Fruit fly (Drosophila melanogaster) whole organism, embryonic: ENCODE measurements around the gene Mtp.

Experiments
- Blimp-1 ChIP-seq: fragments of 200-800 bp; sonication (Bioruptor generic); optimal IDR thresholded peaks from 3 replicates; lab custom pipeline; 2018; ENCODE audit warnings: missing biosample characterization, missing genetic modification characterization, mild to moderate bottlenecking, moderate library complexity, missing genetic modification reagents
- C15 ChIP-seq: fragments of 200-800 bp; sonication (Bioruptor generic); IDR thresholded peaks from 3 replicates; pipeline ENCODE4 v1.3.6; 2022; ENCODE audit warnings: missing biosample characterization, missing genetic modification characterization
- CG10431 ChIP-seq: fragments of 200-800 bp; sonication (Bioruptor generic); optimal IDR thresholded peaks from 3 replicates; lab custom pipeline; 2018; ENCODE audit warnings: missing biosample characterization, mild to moderate bottlenecking, missing genetic modification characterization
- CG10959 ChIP-seq: fragments of 200-800 bp; sonication (Bioruptor generic); IDR thresholded peaks from 2 replicates; pipeline ENCODE4 v1.3.6; 2022; ENCODE audit warnings: missing biosample characterization, missing genetic modification characterization
- CG11696 ChIP-seq: fragments of 200-800 bp; sonication (Bioruptor generic); IDR thresholded peaks from 2 replicates; pipeline ENCODE4 v1.3.6; 2022; ENCODE audit warnings: missing biosample characterization, missing genetic modification characterization
- CG12744 ChIP-seq: fragments of 200-800 bp; sonication (Bioruptor generic); optimal IDR thresholded peaks from 2 replicates; lab custom pipeline; 2016; ENCODE audit warnings: missing biosample characterization, missing genetic modification characterization
- CG13424 ChIP-seq: fragments of 200-800 bp; sonication (Bioruptor generic); optimal IDR thresholded peaks from 2 replicates; lab custom pipeline; 2019; ENCODE audit warnings: missing biosample characterization, mild to moderate bottlenecking, missing genetic modification characterization, moderate library complexity
- CG1647 ChIP-seq: fragments of 200-800 bp; sonication (Bioruptor generic); optimal IDR thresholded peaks from 3 replicates; lab custom pipeline; 2016; ENCODE audit warnings: missing biosample characterization, missing genetic modification characterization
- CG16813 ChIP-seq: fragments of 200-800 bp; sonication (Bioruptor generic); IDR thresholded peaks from 3 replicates; pipeline ENCODE4 v1.3.6; 2022; ENCODE audit warnings: missing biosample characterization, missing genetic modification characterization; ENCODE audit not compliant: partially characterized antibody
- CG18619 ChIP-seq: fragments of 200-800 bp; sonication (Bioruptor generic); optimal IDR thresholded peaks from 3 replicates; lab custom pipeline; 2017; ENCODE audit warnings: missing biosample characterization, mild to moderate bottlenecking, missing genetic modification characterization
- CG2875 ChIP-seq: fragments of 200-800 bp; sonication (Bioruptor generic); optimal IDR thresholded peaks from 2 replicates; lab custom pipeline; 2017; ENCODE audit warnings: missing biosample characterization, mild to moderate bottlenecking, missing genetic modification characterization, missing genetic modification reagents
- CG3065 ChIP-seq: fragments of 200-800 bp; sonication (Bioruptor generic); optimal IDR thresholded peaks from 2 replicates; lab custom pipeline; 2016; ENCODE audit warnings: missing biosample characterization, missing genetic modification characterization
- CG32532 ChIP-seq: fragments of 200-800 bp; sonication (Bioruptor generic); IDR thresholded peaks from 2 replicates; pipeline ENCODE4 v1.3.6; 2022; ENCODE audit warnings: missing biosample characterization, missing genetic modification characterization
- CG32767 ChIP-seq: fragments of 200-800 bp; sonication (Bioruptor generic); IDR thresholded peaks from 2 replicates; pipeline ENCODE4 v1.3.6; 2022; ENCODE audit warnings: missing biosample characterization, missing genetic modification characterization
- CG34422 ChIP-seq: fragments of 200-800 bp; sonication (Bioruptor generic); IDR thresholded peaks from 3 replicates; pipeline ENCODE4 v1.3.6; 2022; ENCODE audit warnings: missing biosample characterization, missing genetic modification characterization
- CG6654 ChIP-seq: fragments of 200-800 bp; sonication (Bioruptor generic); optimal IDR thresholded peaks from 2 replicates; lab custom pipeline; 2017; ENCODE audit warnings: missing biosample characterization, mild to moderate bottlenecking, missing genetic modification characterization
- CG7372 ChIP-seq: fragments of 200-800 bp; sonication (Bioruptor generic); IDR thresholded peaks from 2 replicates; pipeline ENCODE4 v1.3.6; 2022; ENCODE audit warnings: missing biosample characterization, missing genetic modification characterization
- CoRest ChIP-seq: fragments of 200-800 bp; sonication (Bioruptor generic); optimal IDR thresholded peaks from 3 replicates; lab custom pipeline; 2018; ENCODE audit warnings: missing biosample characterization, mild to moderate bottlenecking, missing genetic modification characterization, moderate library complexity
- Dfd ChIP-seq, 2 experiments: fragments of >200 bp; optimal IDR thresholded peaks; 2 replicates each; lab custom pipeline; 2017; ENCODE audit warnings: missing biosample characterization in 2 of 2, missing genetic modification characterization in 2 of 2
- Dip3 ChIP-seq: fragments of 200-800 bp; sonication (Bioruptor generic); optimal IDR thresholded peaks from 3 replicates; lab custom pipeline; 2016; ENCODE audit warnings: missing biosample characterization, missing genetic modification characterization
- Ets65A ChIP-seq: fragments of 200-800 bp; sonication (Bioruptor generic); peaks from one replicate; lab custom pipeline; 2016; ENCODE audit warnings: missing biosample characterization, missing genetic modification characterization
- Jarid2 ChIP-seq: fragments of 200-800 bp; sonication (Bioruptor generic); optimal IDR thresholded peaks from 3 replicates; lab custom pipeline; 2017; ENCODE audit warnings: mild to moderate bottlenecking, missing biosample characterization, missing genetic modification reagents, missing genetic modification characterization
- MBD-R2 ChIP-seq: fragments of 200-800 bp; sonication (Bioruptor generic); IDR thresholded peaks from 2 replicates; pipeline ENCODE4 v1.3.6; 2022; ENCODE audit warnings: missing biosample characterization, missing genetic modification characterization
- Max ChIP-seq: fragments of 200-800 bp; sonication (Bioruptor generic); optimal IDR thresholded peaks from 2 replicates; lab custom pipeline; 2016; ENCODE audit warnings: missing biosample characterization, mild to moderate bottlenecking, missing genetic modification characterization
- NFAT ChIP-seq: fragments of 200-800 bp; sonication (Bioruptor generic); IDR thresholded peaks from 2 replicates; pipeline ENCODE4 v1.3.6; 2022; ENCODE audit warnings: missing biosample characterization, missing genetic modification characterization
- Nf-YA ChIP-seq: fragments of 200-800 bp; sonication (Bioruptor generic); IDR thresholded peaks from 2 replicates; pipeline ENCODE4 v1.3.6; 2022; ENCODE audit warnings: missing biosample characterization, missing genetic modification characterization
- Xrp1 ChIP-seq: fragments of 200-800 bp; sonication (Bioruptor generic); IDR thresholded peaks from 2 replicates; pipeline ENCODE4 v1.3.6; 2022; ENCODE audit warnings: missing biosample characterization, missing genetic modification characterization
- corto ChIP-seq: fragments of 200-800 bp; sonication (Bioruptor generic); optimal IDR thresholded peaks from 2 replicates; lab custom pipeline; 2016; ENCODE audit warnings: missing biosample characterization, mild to moderate bottlenecking, missing genetic modification characterization, moderate library complexity
- crc ChIP-seq: fragments of 200-800 bp; sonication (Bioruptor generic); optimal IDR thresholded peaks from 2 replicates; lab custom pipeline; 2016; ENCODE audit warnings: missing biosample characterization, missing genetic modification characterization
- croc ChIP-seq: fragments of 200-800 bp; sonication (Bioruptor generic); conservative IDR thresholded peaks from 3 replicates; pipeline ENCODE4 v1.3.6; 2022; ENCODE audit warnings: missing biosample characterization, missing genetic modification characterization
- crp ChIP-seq, 2 experiments: fragments of 200-800 bp; sonication (Bioruptor generic); optimal IDR thresholded peaks; 2 replicates in 1 of 2; 3 replicates in 1 of 2; lab custom pipeline; 2017; ENCODE audit warnings: missing biosample characterization in 2 of 2, missing genetic modification characterization in 2 of 2, mild to moderate bottlenecking in 1 of 2, moderate library complexity in 1 of 2
- emc ChIP-seq: fragments of 200-800 bp; sonication (Bioruptor generic); optimal IDR thresholded peaks from 2 replicates; lab custom pipeline; 2016; ENCODE audit warnings: missing biosample characterization, missing genetic modification characterization
- eve ChIP-seq, 2 experiments: fragments of >200 bp; optimal IDR thresholded peaks; 2 replicates each; lab custom pipeline; 2017; ENCODE audit warnings: missing biosample characterization in 2 of 2, missing genetic modification characterization in 2 of 2
- exex ChIP-seq: fragments of 200-800 bp; sonication (Bioruptor generic); optimal IDR thresholded peaks from 4 replicates; lab custom pipeline; 2018; ENCODE audit warnings: missing biosample characterization, mild to moderate bottlenecking, missing genetic modification characterization, moderate library complexity
- ftz-f1 ChIP-seq: fragments of 200-800 bp; sonication (Bioruptor generic); optimal IDR thresholded peaks from 2 replicates; lab custom pipeline; 2016; ENCODE audit warnings: missing biosample characterization, missing genetic modification characterization
- jumu ChIP-seq: fragments of 200-800 bp; sonication (Bioruptor generic); optimal IDR thresholded peaks from 3 replicates; lab custom pipeline; 2016; ENCODE audit warnings: missing biosample characterization, missing genetic modification characterization
- ken ChIP-seq: fragments of 200-800 bp; sonication (Bioruptor generic); IDR thresholded peaks from 3 replicates; pipeline ENCODE4 v1.3.6; 2022; ENCODE audit warnings: missing biosample characterization, missing genetic modification characterization
- klu ChIP-seq: fragments of 200-800 bp; sonication (Bioruptor generic); IDR thresholded peaks from 2 replicates; pipeline ENCODE4 v1.3.6; 2022; ENCODE audit warnings: missing biosample characterization, missing genetic modification characterization
- lilli ChIP-seq: fragments of 200-800 bp; sonication (Bioruptor generic); optimal IDR thresholded peaks from 3 replicates; lab custom pipeline; 2016; ENCODE audit warnings: missing biosample characterization, missing genetic modification characterization
- oc ChIP-seq: fragments of 200-800 bp; sonication (Bioruptor generic); optimal IDR thresholded peaks from 2 replicates; lab custom pipeline; 2018; ENCODE audit warnings: missing biosample characterization, mild to moderate bottlenecking, missing genetic modification characterization, moderate library complexity
- prd ChIP-seq, 3 experiments: fragments of >200 bp in 2 of 3; fragments of 200-800 bp in 1 of 3; sonication (Bioruptor generic) in 1 of 3; optimal IDR thresholded peaks in 2 of 3; IDR thresholded peaks in 1 of 3; 2 replicates in 2 of 3; 3 replicates in 1 of 3; pipeline versions ENCODE4 v1.3.6 to Lab custom; 2017 to 2022; ENCODE audit warnings: missing biosample characterization in 1 of 3, missing genetic modification characterization in 1 of 3
- pzg ChIP-seq: fragments of 200-800 bp; sonication (Bioruptor generic); optimal IDR thresholded peaks from 3 replicates; lab custom pipeline; 2018; ENCODE audit warnings: missing biosample characterization, mild to moderate bottlenecking, missing genetic modification characterization, moderate library complexity
- repo ChIP-seq: fragments of 200-800 bp; sonication (Bioruptor generic); optimal IDR thresholded peaks from 2 replicates; lab custom pipeline; 2016; ENCODE audit warnings: missing biosample characterization, missing genetic modification characterization
- sc ChIP-seq, 3 experiments: fragments of >200 bp in 2 of 3; fragments of 200-800 bp in 1 of 3; sonication (Bioruptor generic) in 1 of 3; optimal IDR thresholded peaks; 2 replicates in 2 of 3; 3 replicates in 1 of 3; lab custom pipeline; 2017; ENCODE audit warnings: mild to moderate bottlenecking in 1 of 3, missing biosample characterization in 1 of 3, missing genetic modification characterization in 1 of 3, missing genetic modification reagents in 1 of 3
- sens-2 ChIP-seq: fragments of 200-800 bp; sonication (Bioruptor generic); IDR thresholded peaks from 2 replicates; pipeline ENCODE4 v1.3.6; 2022; ENCODE audit warnings: missing biosample characterization, missing genetic modification characterization
- seq ChIP-seq: fragments of 200-800 bp; sonication (Bioruptor generic); IDR thresholded peaks from 2 replicates; pipeline ENCODE4 v1.3.6; 2022; ENCODE audit warnings: missing biosample characterization, missing genetic modification characterization
- sim ChIP-seq: fragments of 200-800 bp; sonication (Bioruptor generic); IDR thresholded peaks from 2 replicates; pipeline ENCODE4 v1.3.6; 2022; ENCODE audit warnings: missing biosample characterization, missing genetic modification characterization
- tna ChIP-seq: fragments of 200-800 bp; sonication (Bioruptor generic); IDR thresholded peaks from 2 replicates; pipeline ENCODE4 v1.3.6; 2022; ENCODE audit warnings: missing biosample characterization, missing genetic modification characterization; ENCODE audit not compliant: partially characterized antibody
- vvl ChIP-seq: fragments of 200-800 bp; sonication (Bioruptor generic); IDR thresholded peaks from 2 replicates; pipeline ENCODE4 v1.3.6; 2022; ENCODE audit warnings: missing biosample characterization, missing genetic modification characterization

Gene Mtp

DNA sequence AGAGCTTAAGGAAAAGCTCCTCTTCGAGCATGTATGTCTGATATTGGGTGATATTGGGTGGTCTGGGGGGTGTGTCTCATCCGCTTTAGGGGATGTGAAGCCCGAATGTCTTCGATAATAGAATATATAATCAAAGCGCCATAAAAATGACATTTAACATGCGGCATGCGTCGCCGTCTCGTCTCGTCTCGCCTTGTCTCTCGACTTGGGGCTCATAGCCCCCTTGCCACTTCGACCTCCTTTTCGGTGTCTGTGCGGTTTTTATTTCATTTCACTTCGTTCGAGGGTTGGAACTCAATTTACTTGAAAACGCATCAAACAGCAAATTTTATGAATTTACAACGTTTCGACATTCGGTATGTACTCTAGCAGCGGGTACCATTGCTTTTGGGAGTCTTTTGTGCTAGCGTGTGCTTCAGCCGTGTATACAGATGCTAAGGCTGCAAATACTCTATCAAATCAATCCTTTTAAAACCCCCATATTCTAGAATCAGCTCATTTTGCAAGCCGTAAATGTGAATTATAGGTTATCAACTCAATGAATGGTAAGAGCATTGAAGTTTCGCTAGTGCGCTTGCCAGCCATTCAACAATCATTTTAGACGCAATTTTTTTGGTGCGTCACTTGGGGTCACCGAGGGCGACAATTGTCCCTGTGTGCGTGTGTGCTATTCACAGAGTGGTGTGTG lies 27.9 kb upstream of the Mtp start (continued):
- TF ChIP-seq croc (GFP tag; lab: Robert Waterston, UW) (peak; percentile 51; the same call in 2 of the 3 replicates), NFAT (GFP tag; lab: Robert Waterston, UW) (no peak), CG32767 (peak; percentile 71; the same call in 1 of the 2 replicates), Nf-YA (GFP tag; lab: Robert Waterston, UW) (no peak), vvl (GFP tag; lab: Robert Waterston, UW) (peak; percentile 55), CG10431 (GFP tag; lab: Kevin White, UChicago) (no peak), CoRest (tag; lab: Kevin White, UChicago) (peak; percentile 71), exex (tag; lab: Kevin White, UChicago) (no peak), corto (GFP tag; lab: Kevin White, UChicago) (no peak), Dip3 (GFP tag; lab: Kevin White, UChicago) (peak; percentile 22), Max (GFP tag; lab: Kevin White, UChicago) (no peak), CG32532 (GFP tag; lab: Robert Waterston, UW) (peak; percentile 36; the same call in 1 of the 2 replicates), lilli (GFP tag; lab: Kevin White, UChicago) (peak; percentile 47), sc (optimal IDR thresholded peaks at IDR 0.05; lab: Kevin White, UChicago) (no peak), sc (GFP tag; optimal IDR thresholded peaks at IDR 0.05; lab: Kevin White, UChicago) (no peak), seq (GFP tag; lab: Robert Waterston, UW) (no peak), emc (GFP tag; lab: Kevin White, UChicago) (no peak), crp (GFP tag; optimal IDR thresholded peaks at IDR 0.05; lab: Kevin White, UChicago) (no peak), CG34422 (GFP tag; lab: Robert Waterston, UW) (peak; percentile 24; the same call in 1 of the 3 replicates), CG11696 (no peak), C15 (GFP tag; lab: Robert Waterston, UW) (no peak), CG7372 (GFP tag; lab: Robert Waterston, UW) (0 out of 2 replicates have a peak, but pooled peaks have one; percentile 23), CG3065 (no peak), klu (no peak), sens-2 (no peak), Jarid2 (no peak), Ets65A (peak; percentile 94), CG10959 (no peak), eve (GFP tag; optimal IDR thresholded peaks at IDR 0.05; lab: Kevin White, UChicago) (peak in 1 of 2 experiments; percentile 60), MBD-R2 (GFP tag; lab: Robert Waterston, UW) (no peak; the same call in 1 of the 2 replicates), CG13424 (tag; lab: Kevin White, UChicago) (peak; percentile 48), CG1647 (GFP tag; lab: Kevin White, UChicago) (no peak), crc (GFP tag; lab: Kevin White, UChicago) (no peak), jumu (GFP tag; lab: Kevin White, UChicago) (no peak), prd (optimal IDR thresholded peaks at IDR 0.05; lab: Kevin White, UChicago) (no peak), prd (GFP tag; IDR thresholded peaks at IDR 0.05; lab: Robert Waterston, UW) (peak; percentile 53; the same call in 1 of the 3 replicates), ken (GFP tag; lab: Robert Waterston, UW) (peak; percentile 64), CG16813 (GFP tag; lab: Robert Waterston, UW) (no peak), Dfd (GFP tag; optimal IDR thresholded peaks at IDR 0.05; lab: Kevin White, UChicago) (no peak), CG2875 (GFP tag; lab: Kevin White, UChicago) (no peak), repo (GFP tag; lab: Kevin White, UChicago) (peak; percentile 30), ftz-f1 (no peak), Blimp-1 (GFP tag; lab: Kevin White, UChicago) (peak; percentile 35), CG12744 (peak; percentile 13), CG6654 (no peak), sim (no peak), oc (tag; lab: Kevin White, UChicago) (peak; percentile 63), pzg (no peak), Xrp1 (GFP tag; lab: Robert Waterston, UW) (peak; percentile 51), tna (GFP tag; lab: Robert Waterston, UW) (no peak), CG18619 (GFP tag; lab: Kevin White, UChicago) (no peak)
